Worm (Caenorhabditis elegans): ENCODE data around the gene let-765.

ce11 chrIII:6615064-6615463 is 14.1 kb upstream of the let-765 start, which contains the start of gene cmtr-2:
- TF ChIP-seq dao-5 (tag; optimal IDR thresholded peaks at IDR 0.05) (no peak), W03F9.2 (tag; optimal IDR thresholded peaks at IDR 0.05) (no peak)
